Worm (Caenorhabditis elegans) whole organism, L4 larva: ENCODE data around the gene C40H5.2.

ENCODE experiments used
- F37D6.2 ChIP-seq: sonication (generic microtip); optimal IDR thresholded peaks from 2 replicates; lab custom pipeline; 2016; ENCODE audit warnings: mild to moderate bottlenecking, missing genetic modification characterization, missing compliant biosample characterization
- F44E2.7 ChIP-seq: fragments of 200-800 bp; sonication (Bioruptor generic); IDR thresholded peaks from 2 replicates; pipeline ENCODE4 v2.1.2; 2022; ENCODE audit warnings: missing genetic modification characterization, missing compliant biosample characterization
- R02D3.7 ChIP-seq: fragments of 150-350 bp; sonication (generic microtip); optimal IDR thresholded peaks from 3 replicates; lab custom pipeline; 2014; ENCODE audit warnings: missing biosample characterization, missing genetic modification characterization
- T26A8.4 ChIP-seq: fragments of 200-800 bp; sonication (Bioruptor generic); IDR thresholded peaks from 2 replicates; pipeline ENCODE4 v1.3.6; 2022; ENCODE audit warnings: missing genetic modification characterization, missing compliant biosample characterization
- Y48G9A.11 ChIP-seq: fragments of 200-800 bp; sonication (Bioruptor generic); IDR thresholded peaks from 2 replicates; pipeline ENCODE4 v1.3.6; 2022; ENCODE audit warnings: missing genetic modification reagents, missing genetic modification characterization, missing compliant biosample characterization
- Y5F2A.4 ChIP-seq: fragments of 200-800 bp; sonication (Bioruptor generic); optimal IDR thresholded peaks from 2 replicates; lab custom pipeline; 2018; ENCODE audit warnings: mild to moderate bottlenecking, missing genetic modification characterization, missing compliant biosample characterization
- ama-1 ChIP-seq: fragments of 150-350 bp; optimal IDR thresholded peaks from 2 replicates; lab custom pipeline; 2014; ENCODE audit warnings: inconsistent platforms, mixed read lengths
- attf-4 ChIP-seq: sonication (generic microtip); optimal IDR thresholded peaks from 3 replicates; lab custom pipeline; 2017; ENCODE audit warnings: missing biosample characterization, missing genetic modification characterization
- ceh-44 ChIP-seq: fragments of 200-800 bp; sonication (Bioruptor generic); IDR thresholded peaks from 2 replicates; pipeline ENCODE4 v1.3.6; 2022; ENCODE audit warnings: missing genetic modification reagents, missing genetic modification characterization, missing compliant biosample characterization
- daf-16 ChIP-seq, 3 experiments: sonication (generic microtip); optimal IDR thresholded peaks; 2 replicates each; lab custom pipeline; 2016 to 2017; ENCODE audit warnings: missing genetic modification characterization in 3 of 3, missing genetic modification reagents in 3 of 3, mild to moderate bottlenecking in 2 of 3, missing compliant biosample characterization in 2 of 3, missing biosample characterization in 1 of 3, moderate library complexity in 1 of 3
- duxl-1 ChIP-seq: sonication (generic microtip); optimal IDR thresholded peaks from 2 replicates; lab custom pipeline; 2016; ENCODE audit warnings: mild to moderate bottlenecking, missing genetic modification characterization, moderate library complexity, missing compliant biosample characterization; ENCODE audit not compliant: poor library complexity
- fkh-10 ChIP-seq: fragments of 150-350 bp; optimal IDR thresholded peaks from 2 replicates; lab custom pipeline; 2014; ENCODE audit warnings: missing biosample characterization, missing genetic modification reagents, missing genetic modification characterization
- gei-8 ChIP-seq: fragments of 200-800 bp; sonication (Bioruptor generic); optimal IDR thresholded peaks from 2 replicates; lab custom pipeline; 2018; ENCODE audit warnings: mild to moderate bottlenecking, missing genetic modification characterization, missing compliant biosample characterization
- hif-1 ChIP-seq, 2 experiments: sonication (generic microtip); optimal IDR thresholded peaks; 2 replicates each; lab custom pipeline; 2016 to 2017; ENCODE audit warnings: missing compliant biosample characterization in 2 of 2, missing genetic modification characterization in 2 of 2, missing genetic modification reagents in 2 of 2, missing genotype in 2 of 2, mild to moderate bottlenecking in 1 of 2
- hlh-11 ChIP-seq: fragments of 200-800 bp; sonication (Bioruptor generic); optimal IDR thresholded peaks from 2 replicates; lab custom pipeline; 2018; ENCODE audit warnings: mild to moderate bottlenecking, missing genetic modification characterization, missing compliant biosample characterization
- jun-1 ChIP-seq: fragments of 150-350 bp; optimal IDR thresholded peaks from 2 replicates; lab custom pipeline; 2014; ENCODE audit warnings: missing biosample characterization, missing genetic modification reagents, missing genetic modification characterization
- lin-1 ChIP-seq: fragments of 200-800 bp; sonication (Bioruptor generic); IDR thresholded peaks from 2 replicates; pipeline ENCODE4 v1.3.6; 2022; ENCODE audit warnings: missing genetic modification reagents, missing genetic modification characterization, missing compliant biosample characterization
- lin-13 ChIP-seq: fragments of 150-350 bp; optimal IDR thresholded peaks from 2 replicates; lab custom pipeline; 2014; ENCODE audit warnings: missing biosample characterization, missing genetic modification reagents, missing genetic modification characterization
- lin-38 ChIP-seq: fragments of 200-800 bp; sonication (Bioruptor generic); IDR thresholded peaks from 2 replicates; pipeline ENCODE4 v1.3.6; 2022; ENCODE audit warnings: missing genetic modification reagents, missing genetic modification characterization, missing compliant biosample characterization
- lsy-2 ChIP-seq, 2 experiments: fragments of 150-350 bp in 1 of 2; sonication (generic microtip) in 1 of 2; optimal IDR thresholded peaks; 2 replicates each; lab custom pipeline; 2014 to 2017; ENCODE audit warnings: missing biosample characterization in 2 of 2, missing genetic modification characterization in 2 of 2
- madf-9 ChIP-seq: fragments of 200-800 bp; sonication (Bioruptor generic); conservative IDR thresholded peaks from 2 replicates; pipeline ENCODE4 v1.3.6; 2022; ENCODE audit warnings: missing genetic modification reagents, missing genetic modification characterization, missing compliant biosample characterization
- mdl-1 ChIP-seq, 2 experiments: fragments of 150-350 bp in 1 of 2; sonication (generic microtip) in 1 of 2; optimal IDR thresholded peaks; 2 replicates each; lab custom pipeline; 2014 to 2017; ENCODE audit warnings: missing biosample characterization in 2 of 2, missing genetic modification characterization in 2 of 2
- mdt-29 ChIP-seq: fragments of 200-800 bp; sonication (Bioruptor generic); IDR thresholded peaks from 2 replicates; pipeline ENCODE4 v1.3.6; 2022; ENCODE audit warnings: missing genetic modification reagents, missing genetic modification characterization, missing compliant biosample characterization
- mep-1 ChIP-seq: fragments of 150-350 bp; sonication (generic microtip); optimal IDR thresholded peaks from 3 replicates; lab custom pipeline; 2014; ENCODE audit warnings: missing biosample characterization, missing genetic modification characterization
- mes-2 ChIP-seq: sonication (generic microtip); optimal IDR thresholded peaks from 2 replicates; lab custom pipeline; 2016; ENCODE audit warnings: missing genotype, mild to moderate bottlenecking, missing genetic modification characterization, missing compliant biosample characterization; ENCODE audit not compliant: poor library complexity, severe bottlenecking
- mxl-2 ChIP-seq: fragments of 200-800 bp; sonication (Bioruptor generic); conservative IDR thresholded peaks from 2 replicates; pipeline ENCODE4 v1.3.6; 2022; ENCODE audit warnings: missing genetic modification reagents, missing genetic modification characterization, missing compliant biosample characterization
- nhr-111 ChIP-seq: fragments of 200-800 bp; sonication (Bioruptor generic); optimal IDR thresholded peaks from 2 replicates; lab custom pipeline; 2018; ENCODE audit warnings: mild to moderate bottlenecking, missing genetic modification characterization, missing compliant biosample characterization
- nhr-237 ChIP-seq: sonication (generic microtip); optimal IDR thresholded peaks from 2 replicates; lab custom pipeline; 2017; ENCODE audit warnings: missing biosample characterization, missing genetic modification characterization
- nhr-28 ChIP-seq: fragments of 150-350 bp; optimal IDR thresholded peaks from 2 replicates; lab custom pipeline; 2014; ENCODE audit warnings: missing biosample characterization, missing genetic modification characterization
- nhr-41 ChIP-seq: fragments of 200-800 bp; sonication (Bioruptor generic); IDR thresholded peaks from 2 replicates; pipeline ENCODE4 v1.3.6; 2022; ENCODE audit warnings: missing genetic modification reagents, missing genetic modification characterization, missing compliant biosample characterization
- nhr-6 ChIP-seq: fragments of 150-350 bp; optimal IDR thresholded peaks from 2 replicates; lab custom pipeline; 2014; ENCODE audit warnings: missing biosample characterization, missing genetic modification characterization
- nhr-77 ChIP-seq: fragments of 150-350 bp; optimal IDR thresholded peaks from 2 replicates; lab custom pipeline; 2014; ENCODE audit warnings: missing biosample characterization, missing genetic modification characterization
- pha-4 ChIP-seq, 2 experiments: fragments of 150-350 bp in 1 of 2; fragments of 200-800 bp in 1 of 2; sonication (Bioruptor generic) in 1 of 2; IDR thresholded peaks in 1 of 2; optimal IDR thresholded peaks in 1 of 2; 2 replicates each; pipeline versions ENCODE4 v1.3.6 to Lab custom; 2014 to 2022; ENCODE audit warnings: missing genetic modification characterization in 2 of 2, missing genetic modification reagents in 2 of 2, missing biosample characterization in 1 of 2, missing compliant biosample characterization in 1 of 2
- pqm-1 ChIP-seq: sonication (generic microtip); optimal IDR thresholded peaks from 2 replicates; lab custom pipeline; 2017; ENCODE audit warnings: missing biosample characterization, missing genetic modification characterization
- rbr-2 ChIP-seq: sonication (generic microtip); optimal IDR thresholded peaks from 2 replicates; lab custom pipeline; 2016; ENCODE audit warnings: missing genotype, missing genetic modification characterization, missing compliant biosample characterization
- snpc-1.2 ChIP-seq: fragments of 200-800 bp; sonication (Bioruptor generic); IDR thresholded peaks from 2 replicates; pipeline ENCODE4 v1.3.6; 2022; ENCODE audit warnings: missing genetic modification reagents, missing genetic modification characterization, missing compliant biosample characterization
- snpc-4 ChIP-seq: fragments of 150-350 bp; optimal IDR thresholded peaks from 2 replicates; lab custom pipeline; 2014; ENCODE audit warnings: missing biosample characterization, missing genetic modification characterization
- spr-1 ChIP-seq: sonication (generic microtip); optimal IDR thresholded peaks from 2 replicates; lab custom pipeline; 2016; ENCODE audit warnings: mild to moderate bottlenecking, missing genetic modification characterization, missing compliant biosample characterization
- tag-97 ChIP-seq: fragments of 200-800 bp; sonication (Bioruptor generic); IDR thresholded peaks from 2 replicates; pipeline ENCODE4 v1.3.6; 2022; ENCODE audit warnings: missing genetic modification characterization, missing compliant biosample characterization
- tra-1 ChIP-seq: fragments of 200-800 bp; sonication (Bioruptor generic); IDR thresholded peaks from 2 replicates; pipeline ENCODE4 v1.3.6; 2022; ENCODE audit warnings: missing genetic modification reagents, missing genetic modification characterization, missing compliant biosample characterization
- unc-130 ChIP-seq: sonication (generic microtip); optimal IDR thresholded peaks from 2 replicates; lab custom pipeline; 2016; ENCODE audit warnings: missing genetic modification reagents, missing genetic modification characterization, missing compliant biosample characterization
- unc-39 ChIP-seq: sonication (generic microtip); optimal IDR thresholded peaks from 2 replicates; lab custom pipeline; 2017; ENCODE audit warnings: missing biosample characterization, missing genetic modification characterization
- zag-1 ChIP-seq: fragments of 150-350 bp; optimal IDR thresholded peaks from 2 replicates; lab custom pipeline; 2014; ENCODE audit warnings: missing biosample characterization, missing genetic modification characterization
- zfp-2 ChIP-seq: sonication (generic microtip); optimal IDR thresholded peaks from 2 replicates; lab custom pipeline; 2016; ENCODE audit warnings: mild to moderate bottlenecking, missing genetic modification characterization, missing compliant biosample characterization
- zip-11 ChIP-seq: fragments of 200-800 bp; sonication (Bioruptor generic); IDR thresholded peaks from 2 replicates; pipeline ENCODE4 v1.3.6; 2022; ENCODE audit warnings: missing genetic modification characterization, missing compliant biosample characterization
- zip-2 ChIP-seq: fragments of 150-350 bp; optimal IDR thresholded peaks from 2 replicates; lab custom pipeline; 2014; ENCODE audit warnings: missing biosample characterization, missing genetic modification characterization
- ztf-11 ChIP-seq: fragments of 150-350 bp; optimal IDR thresholded peaks from 2 replicates; lab custom pipeline; 2014; ENCODE audit warnings: missing biosample characterization, missing genetic modification characterization
- ztf-7 ChIP-seq: fragments of 150-350 bp; optimal IDR thresholded peaks from 2 replicates; lab custom pipeline; 2014; ENCODE audit warnings: missing biosample characterization, missing genetic modification characterization

Gene C40H5.2

ce11 chrX:11790600-11790999, 44.7 kb downstream of the C40H5.2 start (continued):
- no peak for TF ChIP-seq lin-38 (GFP tag; lab: Robert Waterston, UW)
- TF ChIP-seq pqm-1 (tag; lab: Kevin White, UChicago) = peak; percentile 43
- no peak; the same call in 1 of the 2 replicates for TF ChIP-seq mdt-29 (GFP tag; lab: Robert Waterston, UW)
- no peak for TF ChIP-seq attf-4
- no peak for TF ChIP-seq mes-2 (tag; lab: Kevin White, UChicago)
- no peak for TF ChIP-seq hif-1 (tag; optimal IDR thresholded peaks at IDR 0.05; lab: Kevin White, UChicago)
- TF ChIP-seq mxl-2 (GFP tag; lab: Robert Waterston, UW) = no peak
- TF ChIP-seq zip-2 (tag; lab: Kevin White, UChicago) = no peak
- no peak for TF ChIP-seq zip-11
- TF ChIP-seq hlh-11 (tag; lab: Kevin White, UChicago) = peak; percentile 74
- peak; percentile 36 for TF ChIP-seq mep-1 (tag; lab: Kevin White, UChicago)
- TF ChIP-seq daf-16 (GFP tag; optimal IDR thresholded peaks at IDR 0.05; lab: Kevin White, UChicago) = no peak
- peak; percentile 43 for TF ChIP-seq daf-16 (tag; optimal IDR thresholded peaks at IDR 0.05; lab: Kevin White, UChicago)
- no peak for TF ChIP-seq duxl-1 (tag; lab: Kevin White, UChicago)
- TF ChIP-seq T26A8.4 = no peak
- no peak for TF ChIP-seq snpc-1.2
- no peak for TF ChIP-seq Y5F2A.4
- no peak for TF ChIP-seq R02D3.7
- TF ChIP-seq spr-1 (tag; lab: Kevin White, UChicago) = no peak
- no peak for TF ChIP-seq ceh-44 (GFP tag; lab: Robert Waterston, UW)
- no peak for TF ChIP-seq pha-4 (GFP tag; IDR thresholded peaks at IDR 0.05; lab: Robert Waterston, UW)
- TF ChIP-seq pha-4 (tag; optimal IDR thresholded peaks at IDR 0.05; lab: Kevin White, UChicago) = peak; percentile 51
- TF ChIP-seq unc-39 (tag; lab: Kevin White, UChicago) = no peak
- TF ChIP-seq ztf-7 (tag; lab: Kevin White, UChicago) = no peak
- no peak for TF ChIP-seq snpc-4 (tag; lab: Kevin White, UChicago)
- TF ChIP-seq unc-130 (GFP tag; lab: Kevin White, UChicago) = no peak
- TF ChIP-seq tra-1 (GFP tag; lab: Robert Waterston, UW) = peak; percentile 63; the same call in 1 of the 2 replicates
- no peak for TF ChIP-seq gei-8 (GFP tag; lab: Kevin White, UChicago)
- TF ChIP-seq, all 104 proteins: peak for 20

- TF ChIP-seq zag-1 (tag; lab: Kevin White, UChicago) (no peak), snpc-1.2 (no peak), lsy-2 (tag; optimal IDR thresholded peaks at IDR 0.05; lab: Kevin White, UChicago) (peak; percentile 5 to 20), nhr-6 (no peak), nhr-237 (tag; lab: Kevin White, UChicago) (no peak), ztf-11 (tag; lab: Kevin White, UChicago) (no peak), F44E2.7 (GFP tag; lab: Robert Waterston, UW) (no peak), nhr-111 (GFP tag; lab: Kevin White, UChicago) (no peak), nhr-28 (tag; lab: Kevin White, UChicago) (peak; percentile 92), daf-16 (GFP tag; optimal IDR thresholded peaks at IDR 0.05; lab: Kevin White, UChicago) (peak in 1 of 2 experiments; percentile 68), daf-16 (tag; optimal IDR thresholded peaks at IDR 0.05; lab: Kevin White, UChicago) (peak; percentile 89), zfp-2 (tag; lab: Kevin White, UChicago) (no peak), ama-1 (lab: Kevin White, UChicago) (peak; percentile 81), F37D6.2 (tag; lab: Kevin White, UChicago) (no peak), rbr-2 (tag; lab: Kevin White, UChicago) (no peak), Y5F2A.4 (no peak), nhr-41 (GFP tag; lab: Robert Waterston, UW) (no peak), lin-13 (GFP tag; lab: Kevin White, UChicago) (peak; percentile 51), Y48G9A.11 (no peak), madf-9 (GFP tag; lab: Robert Waterston, UW) (no peak), tag-97 (GFP tag; lab: Robert Waterston, UW) (no peak), lin-1 (GFP tag; lab: Robert Waterston, UW) (no peak), mdt-29 (GFP tag; lab: Robert Waterston, UW) (0 out of 2 replicates have a peak, but pooled peaks have one; percentile 30), nhr-77 (tag; lab: Kevin White, UChicago) (no peak), fkh-10 (GFP tag; lab: Kevin White, UChicago) (no peak), mdl-1 (tag; optimal IDR thresholded peaks at IDR 0.05; lab: Kevin White, UChicago) (no peak), jun-1 (tag; lab: Kevin White, UChicago) (peak; percentile 46)
Measured at ce11 chrX:11791364-11792221, 45.7 kb downstream of the C40H5.2 start.
